Fruit fly (Drosophila melanogaster) whole organism, embryonic: Measurements from ENCODE around the gene prd.

Experiments
- CG10366 ChIP-seq: fragments of 200-800 bp; sonication (Bioruptor generic); IDR thresholded peaks from 2 replicates; pipeline ENCODE4 v1.3.6; 2022; ENCODE audit warnings: missing biosample characterization, missing genetic modification characterization
- CG10543 ChIP-seq: fragments of 200-800 bp; sonication (Bioruptor generic); optimal IDR thresholded peaks from 3 replicates; lab custom pipeline; 2017; ENCODE audit warnings: missing biosample characterization, mild to moderate bottlenecking, missing genetic modification characterization, moderate library complexity
- CG12299 ChIP-seq: fragments of 200-800 bp; sonication (Bioruptor generic); optimal IDR thresholded peaks from 2 replicates; lab custom pipeline; 2018; ENCODE audit warnings: missing biosample characterization, mild to moderate bottlenecking, missing genetic modification characterization
- CG13775 ChIP-seq: fragments of 200-800 bp; sonication (Bioruptor generic); optimal IDR thresholded peaks from 3 replicates; lab custom pipeline; 2017; ENCODE audit warnings: missing biosample characterization, mild to moderate bottlenecking, missing genetic modification characterization
- CG15011 ChIP-seq: fragments of 200-800 bp; sonication (Bioruptor generic); optimal IDR thresholded peaks from 3 replicates; lab custom pipeline; 2018; ENCODE audit warnings: missing biosample characterization, mild to moderate bottlenecking, missing genetic modification characterization
- CG16813 ChIP-seq: fragments of 200-800 bp; sonication (Bioruptor generic); IDR thresholded peaks from 3 replicates; pipeline ENCODE4 v1.3.6; 2022; ENCODE audit warnings: missing biosample characterization, missing genetic modification characterization; ENCODE audit not compliant: partially characterized antibody
- CG18599 ChIP-seq: fragments of 200-800 bp; sonication (Bioruptor generic); optimal IDR thresholded peaks from 3 replicates; lab custom pipeline; 2017; ENCODE audit warnings: missing biosample characterization, missing genetic modification characterization, mild to moderate bottlenecking, moderate library complexity, missing genetic modification reagents
- CG18764 ChIP-seq: fragments of 200-800 bp; sonication (Bioruptor generic); optimal IDR thresholded peaks from 3 replicates; lab custom pipeline; 2016; ENCODE audit warnings: missing biosample characterization, missing genetic modification characterization
- CG6175 ChIP-seq: fragments of 200-800 bp; sonication (Bioruptor generic); IDR thresholded peaks from 3 replicates; pipeline ENCODE4 v1.3.6; 2022; ENCODE audit warnings: missing biosample characterization, missing genetic modification characterization
- CG6254 ChIP-seq: fragments of 200-800 bp; sonication (Bioruptor generic); optimal IDR thresholded peaks from 3 replicates; lab custom pipeline; 2017; ENCODE audit warnings: mild to moderate bottlenecking, missing biosample characterization, missing genetic modification reagents, missing genetic modification characterization
- CG6689 ChIP-seq: fragments of 200-800 bp; sonication (Bioruptor generic); IDR thresholded peaks from 2 replicates; pipeline ENCODE4 v1.3.6; 2022; ENCODE audit warnings: missing biosample characterization, missing genetic modification characterization
- CG8388 ChIP-seq: fragments of 200-800 bp; sonication (Bioruptor generic); optimal IDR thresholded peaks from 2 replicates; lab custom pipeline; 2019; ENCODE audit warnings: missing biosample characterization, mild to moderate bottlenecking, missing genetic modification characterization, moderate library complexity
- CG9817 ChIP-seq: fragments of 200-800 bp; sonication (Bioruptor generic); optimal IDR thresholded peaks from 2 replicates; lab custom pipeline; 2018; ENCODE audit warnings: missing biosample characterization, mild to moderate bottlenecking, missing genetic modification characterization, moderate library complexity
- CoRest ChIP-seq: fragments of 200-800 bp; sonication (Bioruptor generic); optimal IDR thresholded peaks from 3 replicates; lab custom pipeline; 2018; ENCODE audit warnings: missing biosample characterization, mild to moderate bottlenecking, missing genetic modification characterization, moderate library complexity
- D19B ChIP-seq: fragments of 200-800 bp; sonication (Bioruptor generic); optimal IDR thresholded peaks from 2 replicates; lab custom pipeline; 2017; ENCODE audit warnings: missing biosample characterization, mild to moderate bottlenecking, missing genetic modification characterization
- Eip74EF ChIP-seq, 2 experiments: fragments of 200-800 bp in 1 of 2; fragments of >200 bp in 1 of 2; sonication (Bioruptor generic) in 1 of 2; optimal IDR thresholded peaks; 2 replicates each; lab custom pipeline; 2017 to 2019; ENCODE audit warnings: missing biosample characterization in 2 of 2, missing genetic modification characterization in 2 of 2, mild to moderate bottlenecking in 1 of 2, moderate library complexity in 1 of 2
- Ets65A ChIP-seq: fragments of 200-800 bp; sonication (Bioruptor generic); peaks from one replicate; lab custom pipeline; 2016; ENCODE audit warnings: missing biosample characterization, missing genetic modification characterization
- HLH54F ChIP-seq: fragments of 200-800 bp; sonication (Bioruptor generic); optimal IDR thresholded peaks from 3 replicates; lab custom pipeline; 2016; ENCODE audit warnings: missing biosample characterization, missing genetic modification characterization
- Hr51 ChIP-seq, 2 experiments: fragments of 200-800 bp; sonication (Bioruptor generic); optimal IDR thresholded peaks; 2 replicates in 1 of 2; 3 replicates in 1 of 2; lab custom pipeline; 2016 to 2018; ENCODE audit warnings: missing biosample characterization in 2 of 2, missing genetic modification characterization in 2 of 2, mild to moderate bottlenecking in 1 of 2, moderate library complexity in 1 of 2
- Hr78 ChIP-seq, 2 experiments: fragments of 200-800 bp in 1 of 2; fragments of >200 bp in 1 of 2; sonication (Bioruptor generic) in 1 of 2; optimal IDR thresholded peaks; 2 replicates each; lab custom pipeline; 2017 to 2019; ENCODE audit warnings: missing biosample characterization in 2 of 2, missing genetic modification characterization in 2 of 2, mild to moderate bottlenecking in 1 of 2, moderate library complexity in 1 of 2
- Jarid2 ChIP-seq: fragments of 200-800 bp; sonication (Bioruptor generic); optimal IDR thresholded peaks from 3 replicates; lab custom pipeline; 2017; ENCODE audit warnings: mild to moderate bottlenecking, missing biosample characterization, missing genetic modification reagents, missing genetic modification characterization
- NFAT ChIP-seq: fragments of 200-800 bp; sonication (Bioruptor generic); IDR thresholded peaks from 2 replicates; pipeline ENCODE4 v1.3.6; 2022; ENCODE audit warnings: missing biosample characterization, missing genetic modification characterization
- NK7.1 ChIP-seq: fragments of 200-800 bp; sonication (Bioruptor generic); optimal IDR thresholded peaks from 3 replicates; lab custom pipeline; 2016; ENCODE audit warnings: missing biosample characterization, missing genetic modification characterization
- PHDP ChIP-seq: fragments of 200-800 bp; sonication (Bioruptor generic); optimal IDR thresholded peaks from 3 replicates; lab custom pipeline; 2018; ENCODE audit warnings: missing biosample characterization, mild to moderate bottlenecking, missing genetic modification characterization, moderate library complexity
- Sox100B ChIP-seq: fragments of 200-800 bp; sonication (Bioruptor generic); optimal IDR thresholded peaks from 3 replicates; lab custom pipeline; 2018; ENCODE audit warnings: missing biosample characterization, mild to moderate bottlenecking, missing genetic modification characterization
- Sox102F ChIP-seq: fragments of 200-800 bp; sonication (Bioruptor generic); optimal IDR thresholded peaks from 2 replicates; lab custom pipeline; 2018; ENCODE audit warnings: missing biosample characterization, mild to moderate bottlenecking, missing genetic modification characterization, moderate library complexity
- bowl ChIP-seq: fragments of 200-800 bp; sonication (Bioruptor generic); IDR thresholded peaks from 2 replicates; pipeline ENCODE4 v1.3.6; 2022; ENCODE audit warnings: missing biosample characterization, missing genetic modification characterization
- danr ChIP-seq: fragments of 200-800 bp; sonication (Bioruptor generic); IDR thresholded peaks from 2 replicates; pipeline ENCODE4 v1.3.6; 2022; ENCODE audit warnings: missing biosample characterization, missing genetic modification characterization
- dimm ChIP-seq: fragments of 200-800 bp; sonication (Bioruptor generic); IDR thresholded peaks from 2 replicates; pipeline ENCODE4 v1.3.6; 2022; ENCODE audit warnings: missing biosample characterization, missing genetic modification characterization
- disco-r ChIP-seq: fragments of 200-800 bp; sonication (Bioruptor generic); optimal IDR thresholded peaks from 2 replicates; lab custom pipeline; 2016; ENCODE audit warnings: missing biosample characterization, missing genetic modification characterization
- dmrt99B ChIP-seq: fragments of 200-800 bp; sonication (Bioruptor generic); optimal IDR thresholded peaks from 2 replicates; lab custom pipeline; 2018; ENCODE audit warnings: missing biosample characterization, mild to moderate bottlenecking, missing genetic modification characterization, moderate library complexity
- ems ChIP-seq: fragments of 200-800 bp; sonication (Bioruptor generic); optimal IDR thresholded peaks from 3 replicates; lab custom pipeline; 2016; ENCODE audit warnings: missing biosample characterization, missing genetic modification characterization
- ftz-f1 ChIP-seq: fragments of 200-800 bp; sonication (Bioruptor generic); optimal IDR thresholded peaks from 2 replicates; lab custom pipeline; 2016; ENCODE audit warnings: missing biosample characterization, missing genetic modification characterization
- gfzf ChIP-seq: fragments of 200-800 bp; sonication (Bioruptor generic); optimal IDR thresholded peaks from 2 replicates; lab custom pipeline; 2016; ENCODE audit warnings: missing biosample characterization, mild to moderate bottlenecking, missing genetic modification characterization, moderate library complexity
- grn ChIP-seq: fragments of 200-800 bp; sonication (Bioruptor generic); optimal IDR thresholded peaks from 3 replicates; lab custom pipeline; 2017; ENCODE audit warnings: missing biosample characterization, missing genetic modification characterization
- gsb-n ChIP-seq: fragments of 200-800 bp; sonication (Bioruptor generic); optimal IDR thresholded peaks from 3 replicates; lab custom pipeline; 2018; ENCODE audit warnings: missing biosample characterization, mild to moderate bottlenecking, missing genetic modification characterization
- ham ChIP-seq: fragments of 200-800 bp; sonication (Bioruptor generic); IDR thresholded peaks from 2 replicates; pipeline ENCODE4 v1.3.6; 2022; ENCODE audit warnings: missing biosample characterization, missing genetic modification characterization
- ken ChIP-seq: fragments of 200-800 bp; sonication (Bioruptor generic); IDR thresholded peaks from 3 replicates; pipeline ENCODE4 v1.3.6; 2022; ENCODE audit warnings: missing biosample characterization, missing genetic modification characterization
- lbe ChIP-seq: fragments of 200-800 bp; sonication (Bioruptor generic); optimal IDR thresholded peaks from 2 replicates; lab custom pipeline; 2016; ENCODE audit warnings: missing biosample characterization, mild to moderate bottlenecking, missing genetic modification characterization
- maf-S ChIP-seq: fragments of 200-800 bp; sonication (Bioruptor generic); optimal IDR thresholded peaks from 2 replicates; lab custom pipeline; 2016; ENCODE audit warnings: missing biosample characterization, missing genetic modification characterization
- mirr ChIP-seq: fragments of 200-800 bp; sonication (Bioruptor generic); optimal IDR thresholded peaks from 3 replicates; lab custom pipeline; 2018; ENCODE audit warnings: missing biosample characterization, mild to moderate bottlenecking, missing genetic modification characterization
- odd ChIP-seq: fragments of 200-800 bp; sonication (Bioruptor generic); optimal IDR thresholded peaks from 2 replicates; lab custom pipeline; 2017; ENCODE audit warnings: missing biosample characterization, mild to moderate bottlenecking, missing genetic modification characterization
- pan ChIP-seq, 4 experiments: fragments of >200 bp in 3 of 4; fragments of 200-800 bp in 1 of 4; sonication (Bioruptor generic) in 1 of 4; optimal IDR thresholded peaks in 3 of 4; IDR thresholded peaks in 1 of 4; 2 replicates each; pipeline versions ENCODE4 v1.3.6 to Lab custom; 2017 to 2022; ENCODE audit warnings: missing biosample characterization in 2 of 4, missing genetic modification characterization in 2 of 4, mixed read lengths in 1 of 4
- pita ChIP-seq: fragments of 200-800 bp; sonication (Bioruptor generic); optimal IDR thresholded peaks from 2 replicates; lab custom pipeline; 2017; ENCODE audit warnings: missing biosample characterization, mild to moderate bottlenecking, missing genetic modification characterization
- ranshi ChIP-seq: fragments of 200-800 bp; sonication (Bioruptor generic); IDR thresholded peaks from 2 replicates; pipeline ENCODE4 v1.3.6; 2022; ENCODE audit warnings: missing biosample characterization, missing genetic modification characterization
- sens-2 ChIP-seq: fragments of 200-800 bp; sonication (Bioruptor generic); IDR thresholded peaks from 2 replicates; pipeline ENCODE4 v1.3.6; 2022; ENCODE audit warnings: missing biosample characterization, missing genetic modification characterization
- sna ChIP-seq: fragments of 200-800 bp; sonication (Bioruptor generic); IDR thresholded peaks from 2 replicates; pipeline ENCODE4 v1.3.6; 2022; ENCODE audit warnings: missing biosample characterization, missing genetic modification characterization; ENCODE audit not compliant: partially characterized antibody
- tin ChIP-seq: fragments of 200-800 bp; sonication (Bioruptor generic); optimal IDR thresholded peaks from 3 replicates; lab custom pipeline; 2016; ENCODE audit warnings: missing biosample characterization, missing genetic modification characterization
- tll ChIP-seq, 2 experiments: fragments of 200-800 bp in 1 of 2; fragments of >200 bp in 1 of 2; sonication (Bioruptor generic) in 1 of 2; optimal IDR thresholded peaks; 2 replicates each; lab custom pipeline; 2017 to 2019; ENCODE audit warnings: missing biosample characterization in 2 of 2, missing genetic modification characterization in 2 of 2, mild to moderate bottlenecking in 1 of 2, moderate library complexity in 1 of 2
- vfl ChIP-seq: fragments of 200-800 bp; sonication (Bioruptor generic); optimal IDR thresholded peaks from 2 replicates; lab custom pipeline; 2016; ENCODE audit warnings: missing biosample characterization, missing genetic modification characterization

Gene prd

DNA sequence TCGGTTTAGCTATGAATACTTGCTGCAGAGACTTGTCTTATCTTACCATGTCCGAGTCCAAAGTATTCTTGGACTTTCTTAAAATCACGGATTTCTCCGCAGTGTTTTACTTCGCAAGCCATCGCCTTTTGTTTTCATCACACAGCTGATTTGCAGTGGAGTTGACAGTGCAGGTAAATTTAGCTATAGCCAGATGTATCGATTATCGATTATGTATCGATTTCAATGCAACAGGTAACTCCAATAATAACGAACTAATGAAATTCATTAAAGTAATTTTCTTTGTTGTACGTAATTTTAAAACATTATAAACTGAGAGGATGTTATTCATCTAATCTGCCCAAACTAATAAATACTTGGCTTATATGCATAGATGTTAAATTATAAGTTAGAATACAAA is 22.6 kb downstream of the prd start, which contains the start of gene Rab3-GAP (continued):
- TF ChIP-seq CG16813 (peak; percentile 45; the same call in 2 of the 3 replicates), dimm (GFP tag; lab: Robert Waterston, UW) (no peak), CG6254 (no peak), Eip74EF (GFP tag; optimal IDR thresholded peaks at IDR 0.05; lab: Kevin White, UChicago) (no peak), danr (no peak), ems (no peak), CG12299 (no peak), ham (GFP tag; lab: Robert Waterston, UW) (no peak), gsb-n (tag; lab: Kevin White, UChicago) (no peak), mirr (no peak), CG18599 (GFP tag; lab: Kevin White, UChicago) (no peak), CG10366 (GFP tag; lab: Robert Waterston, UW) (no peak), Jarid2 (no peak), PHDP (peak; percentile 29), tll (GFP tag; optimal IDR thresholded peaks at IDR 0.05; lab: Kevin White, UChicago) (no peak), D19B (no peak), CG8388 (GFP tag; lab: Kevin White, UChicago) (peak; percentile 15), pan (optimal IDR thresholded peaks at IDR 0.05; lab: Kevin White, UChicago) (no peak), pan (GFP tag; optimal IDR thresholded peaks at IDR 0.05 in 1 of 2, IDR thresholded peaks at IDR 0.05 in 1 of 2) (peak in 1 of 2 experiments; percentile 40), grn (GFP tag; lab: Kevin White, UChicago) (no peak), sens-2 (GFP tag; lab: Robert Waterston, UW) (no peak), HLH54F (GFP tag; lab: Kevin White, UChicago) (no peak), vfl (GFP tag; lab: Kevin White, UChicago) (no peak), maf-S (GFP tag; lab: Kevin White, UChicago) (no peak), Sox102F (GFP tag; lab: Kevin White, UChicago) (no peak), CG6689 (no peak), pita (GFP tag; lab: Kevin White, UChicago) (no peak), ken (GFP tag; lab: Robert Waterston, UW) (no peak), tin (peak; percentile 29), ftz-f1 (no peak), dmrt99B (tag; lab: Kevin White, UChicago) (no peak), bowl (GFP tag; lab: Robert Waterston, UW) (no peak), CG10543 (no peak), NFAT (GFP tag; lab: Robert Waterston, UW) (no peak), CG13775 (GFP tag; lab: Kevin White, UChicago) (no peak), Sox100B (no peak), CG6175 (GFP tag; lab: Robert Waterston, UW) (no peak), odd (no peak), Hr78 (GFP tag; optimal IDR thresholded peaks at IDR 0.05; lab: Kevin White, UChicago) (no peak), CG15011 (GFP tag; lab: Kevin White, UChicago) (no peak), NK7.1 (GFP tag; lab: Kevin White, UChicago) (no peak), disco-r (no peak), CG9817 (tag; lab: Kevin White, UChicago) (no peak), sna (GFP tag; lab: Robert Waterston, UW) (peak; percentile 68; the same call in 1 of the 2 replicates), gfzf (GFP tag; lab: Kevin White, UChicago) (no peak), ranshi (GFP tag; lab: Robert Waterston, UW) (no peak), Hr51 (GFP tag; optimal IDR thresholded peaks at IDR 0.05; lab: Kevin White, UChicago) (no peak), CoRest (tag; lab: Kevin White, UChicago) (peak; percentile 10), lbe (GFP tag; lab: Kevin White, UChicago) (no peak), Ets65A (GFP tag; lab: Kevin White, UChicago) (no peak), CG18764 (peak; percentile 8)
